Worm (Caenorhabditis elegans): ENCODE results near the gene K08F8.7.

ce11 chrII:8751042-8751441 is 4.1 kb downstream of the K08F8.7 start:
- TF ChIP-seq snpc-4 (tag; optimal IDR thresholded peaks at IDR 0.05) (no peak), ama-1 (optimal IDR thresholded peaks at IDR 0.05) (no peak), fos-1 (tag; optimal IDR thresholded peaks at IDR 0.05) (no peak), pqm-1 (tag; optimal IDR thresholded peaks at IDR 0.05) (no peak), unc-98 (GFP tag; IDR thresholded peaks at IDR 0.05) (no peak), hpl-2 (GFP tag; optimal IDR thresholded peaks at IDR 0.05) (no peak), ets-5 (GFP tag; IDR thresholded peaks at IDR 0.05) (no peak), nhr-12 (tag; optimal IDR thresholded peaks at IDR 0.05) (no peak), ces-1 (GFP tag; optimal IDR thresholded peaks at IDR 0.05) (no peak), isw-1 (GFP tag; IDR thresholded peaks at IDR 0.05) (no peak), snu-23 (GFP tag; optimal IDR thresholded peaks at IDR 0.05) (no peak), dsc-1 (tag; optimal IDR thresholded peaks at IDR 0.05) (no peak)
